Worm (Caenorhabditis elegans) whole organism, late embryonic: ENCODE data around the gene Y39F10A.1.

Source experiments
- Y22D7AL.16 ChIP-seq: sonication (generic microtip); optimal IDR thresholded peaks from 2 replicates; lab custom pipeline; 2016; ENCODE audit warnings: missing genetic modification characterization, missing compliant biosample characterization
- ama-1 ChIP-seq: fragments of 150-350 bp; optimal IDR thresholded peaks from 2 replicates; lab custom pipeline; 2014
- ceh-18 ChIP-seq: sonication (generic microtip); optimal IDR thresholded peaks from 2 replicates; lab custom pipeline; 2016; ENCODE audit warnings: missing genetic modification characterization, missing compliant biosample characterization
- ceh-9 ChIP-seq: sonication (generic microtip); optimal IDR thresholded peaks from 2 replicates; lab custom pipeline; 2016; ENCODE audit warnings: mild to moderate bottlenecking, missing genetic modification characterization, inconsistent platforms, missing compliant biosample characterization
- dve-1 ChIP-seq: sonication (generic microtip); optimal IDR thresholded peaks from 2 replicates; lab custom pipeline; 2017; ENCODE audit warnings: antibody characterized with exemption, mild to moderate bottlenecking, missing genetic modification characterization, missing compliant biosample characterization
- elt-4 ChIP-seq: sonication (generic microtip); optimal IDR thresholded peaks from 2 replicates; lab custom pipeline; 2016; ENCODE audit warnings: missing genetic modification characterization, missing compliant biosample characterization
- fkh-10 ChIP-seq: fragments of 150-350 bp; optimal IDR thresholded peaks from 2 replicates; lab custom pipeline; 2014; ENCODE audit warnings: missing biosample characterization, missing genetic modification reagents, missing genetic modification characterization
- nhr-11 ChIP-seq: fragments of 150-350 bp; optimal IDR thresholded peaks from 2 replicates; lab custom pipeline; 2014; ENCODE audit warnings: missing biosample characterization, missing genetic modification characterization
- odd-2 ChIP-seq: sonication (generic microtip); optimal IDR thresholded peaks from 2 replicates; lab custom pipeline; 2017; ENCODE audit warnings: antibody characterized with exemption, mild to moderate bottlenecking, missing genetic modification characterization, missing compliant biosample characterization
- pag-3 ChIP-seq: sonication (generic microtip); optimal IDR thresholded peaks from 2 replicates; lab custom pipeline; 2016; ENCODE audit warnings: missing compliant biosample characterization, missing genetic modification characterization, borderline replicate concordance
- rnt-1 ChIP-seq: sonication (generic microtip); optimal IDR thresholded peaks from 2 replicates; lab custom pipeline; 2016; ENCODE audit warnings: missing genetic modification characterization, missing compliant biosample characterization
- ttx-3 ChIP-seq: sonication (generic microtip); optimal IDR thresholded peaks from 2 replicates; lab custom pipeline; 2016; ENCODE audit warnings: missing genetic modification reagents, missing genetic modification characterization, missing compliant biosample characterization
- unc-55 ChIP-seq: sonication (generic microtip); optimal IDR thresholded peaks from 2 replicates; lab custom pipeline; 2017; ENCODE audit warnings: missing biosample characterization, missing genetic modification reagents, missing genetic modification characterization

ce11 chrII:783532-783931 lies 8.4 kb downstream of the Y39F10A.1 start, which contains the start of gene Y39F10A.6:
- TF ChIP-seq dve-1: no peak
- TF ChIP-seq nhr-11 (tag; lab: Kevin White, UChicago): no peak
- no peak for TF ChIP-seq pag-3
- TF ChIP-seq Y22D7AL.16 (tag; lab: Kevin White, UChicago): no peak
- TF ChIP-seq ama-1 (lab: Kevin White, UChicago): no peak
- no peak for TF ChIP-seq ceh-9 (tag; lab: Kevin White, UChicago)
- TF ChIP-seq unc-55 (GFP tag; lab: Kevin White, UChicago): no peak
- TF ChIP-seq ttx-3 (tag; lab: Kevin White, UChicago): no peak
- TF ChIP-seq elt-4 (tag; lab: Kevin White, UChicago): no peak
- no peak for TF ChIP-seq odd-2 (tag; lab: Kevin White, UChicago)
- TF ChIP-seq rnt-1 (tag; lab: Kevin White, UChicago): no peak
- TF ChIP-seq ceh-18 (tag; lab: Kevin White, UChicago): no peak
- no peak for TF ChIP-seq fkh-10
